Fruit fly (Drosophila melanogaster) whole organism, embryonic: ENCODE data around the gene Ir7g.
A peak's percentile ranks its signal among the peaks of the same experiment; 100 is the strongest.

Experiments used
- Adf1 ChIP-seq: fragments of 200-800 bp; sonication (Bioruptor generic); IDR thresholded peaks from 2 replicates; pipeline ENCODE4 v1.3.6; 2022; ENCODE audit warnings: missing biosample characterization, missing genetic modification characterization
- Asciz ChIP-seq: fragments of 200-800 bp; sonication (Bioruptor generic); optimal IDR thresholded peaks from 2 replicates; lab custom pipeline; 2017; ENCODE audit warnings: missing biosample characterization, mild to moderate bottlenecking, missing genetic modification characterization, missing genetic modification reagents
- B-H2 ChIP-seq: fragments of 200-800 bp; sonication (Bioruptor generic); optimal IDR thresholded peaks from 2 replicates; lab custom pipeline; 2018; ENCODE audit warnings: missing biosample characterization, mild to moderate bottlenecking, missing genetic modification characterization
- C15 ChIP-seq: fragments of 200-800 bp; sonication (Bioruptor generic); IDR thresholded peaks from 3 replicates; pipeline ENCODE4 v1.3.6; 2022; ENCODE audit warnings: missing biosample characterization, missing genetic modification characterization
- CG10209 ChIP-seq: fragments of 200-800 bp; sonication (Bioruptor generic); optimal IDR thresholded peaks from 3 replicates; lab custom pipeline; 2017; ENCODE audit warnings: missing biosample characterization, mild to moderate bottlenecking, missing genetic modification characterization, missing genetic modification reagents
- CG10274 ChIP-seq: fragments of 200-800 bp; sonication (Bioruptor generic); optimal IDR thresholded peaks from 3 replicates; lab custom pipeline; 2017; ENCODE audit warnings: missing biosample characterization, mild to moderate bottlenecking, missing genetic modification characterization
- CG10431 ChIP-seq: fragments of 200-800 bp; sonication (Bioruptor generic); optimal IDR thresholded peaks from 3 replicates; lab custom pipeline; 2018; ENCODE audit warnings: missing biosample characterization, mild to moderate bottlenecking, missing genetic modification characterization
- CG10462 ChIP-seq: fragments of 200-800 bp; sonication (Bioruptor generic); optimal IDR thresholded peaks from 2 replicates; lab custom pipeline; 2016; ENCODE audit warnings: missing biosample characterization, missing genetic modification characterization
- CG10543 ChIP-seq: fragments of 200-800 bp; sonication (Bioruptor generic); optimal IDR thresholded peaks from 3 replicates; lab custom pipeline; 2017; ENCODE audit warnings: missing biosample characterization, mild to moderate bottlenecking, missing genetic modification characterization, moderate library complexity
- CG10979 ChIP-seq: fragments of 200-800 bp; sonication (Bioruptor generic); optimal IDR thresholded peaks from 2 replicates; lab custom pipeline; 2018; ENCODE audit warnings: missing biosample characterization, mild to moderate bottlenecking, missing genetic modification characterization, moderate library complexity
- CG11398 ChIP-seq: fragments of 200-800 bp; sonication (Bioruptor generic); optimal IDR thresholded peaks from 2 replicates; lab custom pipeline; 2016; ENCODE audit warnings: missing biosample characterization, missing genetic modification characterization
- CG13123 ChIP-seq: fragments of 200-800 bp; sonication (Bioruptor generic); optimal IDR thresholded peaks from 2 replicates; lab custom pipeline; 2016; ENCODE audit warnings: missing biosample characterization, missing genetic modification characterization
- CG15601 ChIP-seq: fragments of 200-800 bp; sonication (Bioruptor generic); optimal IDR thresholded peaks from 3 replicates; lab custom pipeline; 2019; ENCODE audit warnings: missing biosample characterization, mild to moderate bottlenecking, missing genetic modification characterization, moderate library complexity
- CG1832 ChIP-seq: fragments of 200-800 bp; sonication (Bioruptor generic); optimal IDR thresholded peaks from 2 replicates; lab custom pipeline; 2017; ENCODE audit warnings: missing biosample characterization, mild to moderate bottlenecking, missing genetic modification characterization, inconsistent platforms
- CG18619 ChIP-seq: fragments of 200-800 bp; sonication (Bioruptor generic); optimal IDR thresholded peaks from 3 replicates; lab custom pipeline; 2017; ENCODE audit warnings: missing biosample characterization, mild to moderate bottlenecking, missing genetic modification characterization
- CG18764 ChIP-seq: fragments of 200-800 bp; sonication (Bioruptor generic); optimal IDR thresholded peaks from 3 replicates; lab custom pipeline; 2016; ENCODE audit warnings: missing biosample characterization, missing genetic modification characterization
- CG2116 ChIP-seq: fragments of 200-800 bp; sonication (Bioruptor generic); optimal IDR thresholded peaks from 3 replicates; lab custom pipeline; 2018; ENCODE audit warnings: missing biosample characterization, mild to moderate bottlenecking, missing genetic modification characterization
- CG2129 ChIP-seq: fragments of 200-800 bp; sonication (Bioruptor generic); IDR thresholded peaks from 2 replicates; pipeline ENCODE4 v1.3.6; 2022; ENCODE audit warnings: missing biosample characterization, missing genetic modification characterization; ENCODE audit not compliant: partially characterized antibody
- CG34422 ChIP-seq: fragments of 200-800 bp; sonication (Bioruptor generic); IDR thresholded peaks from 3 replicates; pipeline ENCODE4 v1.3.6; 2022; ENCODE audit warnings: missing biosample characterization, missing genetic modification characterization
- CG4328 ChIP-seq: fragments of 200-800 bp; sonication (Bioruptor generic); optimal IDR thresholded peaks from 3 replicates; lab custom pipeline; 2017; ENCODE audit warnings: missing biosample characterization, missing genetic modification reagents, missing genetic modification characterization
- CG6254 ChIP-seq: fragments of 200-800 bp; sonication (Bioruptor generic); optimal IDR thresholded peaks from 3 replicates; lab custom pipeline; 2017; ENCODE audit warnings: mild to moderate bottlenecking, missing biosample characterization, missing genetic modification reagents, missing genetic modification characterization
- CG6854 ChIP-seq: fragments of 200-800 bp; sonication (Bioruptor generic); optimal IDR thresholded peaks from 3 replicates; lab custom pipeline; 2017; ENCODE audit warnings: missing biosample characterization, mild to moderate bottlenecking, missing genetic modification characterization
- CG7556 ChIP-seq: fragments of 200-800 bp; sonication (Bioruptor generic); optimal IDR thresholded peaks from 2 replicates; lab custom pipeline; 2017; ENCODE audit warnings: missing biosample characterization, mild to moderate bottlenecking, missing genetic modification characterization
- CG9932 ChIP-seq: fragments of 200-800 bp; sonication (Bioruptor generic); IDR thresholded peaks from 2 replicates; pipeline ENCODE4 v1.3.6; 2022; ENCODE audit warnings: missing biosample characterization, missing genetic modification characterization
- D ChIP-seq, 2 experiments: fragments of 200-800 bp in 1 of 2; fragments of >200 bp in 1 of 2; sonication (Bioruptor generic) in 1 of 2; optimal IDR thresholded peaks; 2 replicates in 1 of 2; 3 replicates in 1 of 2; lab custom pipeline; 2017; ENCODE audit warnings: mild to moderate bottlenecking in 1 of 2, missing biosample characterization in 1 of 2, missing genetic modification characterization in 1 of 2, missing genetic modification reagents in 1 of 2
- NC2β ChIP-seq: fragments of 200-800 bp; sonication (Bioruptor generic); optimal IDR thresholded peaks from 2 replicates; lab custom pipeline; 2016; ENCODE audit warnings: missing biosample characterization, missing genetic modification characterization
- NfI ChIP-seq: fragments of 200-800 bp; sonication (Bioruptor generic); optimal IDR thresholded peaks from 3 replicates; lab custom pipeline; 2018; ENCODE audit warnings: missing biosample characterization, mild to moderate bottlenecking, missing genetic modification characterization, moderate library complexity
- Opbp ChIP-seq: fragments of 200-800 bp; sonication (Bioruptor generic); IDR thresholded peaks from 3 replicates; pipeline ENCODE4 v1.3.6; 2022; ENCODE audit warnings: missing biosample characterization, missing genetic modification characterization; ENCODE audit not compliant: partially characterized antibody
- Rfx ChIP-seq: fragments of 200-800 bp; sonication (Bioruptor generic); IDR thresholded peaks from 2 replicates; pipeline ENCODE4 v1.3.6; 2022; ENCODE audit warnings: missing biosample characterization, missing genetic modification characterization
- Ssrp ChIP-seq: fragments of 200-800 bp; sonication (Bioruptor generic); optimal IDR thresholded peaks from 2 replicates; lab custom pipeline; 2018; ENCODE audit warnings: missing biosample characterization, mild to moderate bottlenecking, missing genetic modification characterization, moderate library complexity
- YL-1 ChIP-seq: fragments of 200-800 bp; sonication (Bioruptor generic); optimal IDR thresholded peaks from 3 replicates; lab custom pipeline; 2017; ENCODE audit warnings: missing biosample characterization, mild to moderate bottlenecking, missing genetic modification characterization
- abd-A ChIP-seq: fragments of 200-800 bp; sonication (Bioruptor generic); optimal IDR thresholded peaks from 3 replicates; lab custom pipeline; 2019; ENCODE audit warnings: missing biosample characterization, mild to moderate bottlenecking, missing genetic modification characterization, moderate library complexity
- al ChIP-seq: fragments of 200-800 bp; sonication (Bioruptor generic); IDR thresholded peaks from 2 replicates; pipeline ENCODE4 v1.3.6; 2022; ENCODE audit warnings: missing biosample characterization, missing genetic modification characterization
- amos ChIP-seq: fragments of 200-800 bp; sonication (Bioruptor generic); IDR thresholded peaks from 2 replicates; pipeline ENCODE4 v1.3.6; 2022; ENCODE audit warnings: missing biosample characterization, missing genetic modification characterization; ENCODE audit not compliant: partially characterized antibody
- bbx ChIP-seq: fragments of 200-800 bp; sonication (Bioruptor generic); IDR thresholded peaks from 2 replicates; pipeline ENCODE4 v1.3.6; 2022; ENCODE audit warnings: missing biosample characterization, missing genetic modification characterization; ENCODE audit not compliant: partially characterized antibody
- chif ChIP-seq, 2 experiments: fragments of 200-800 bp; sonication (Bioruptor generic); optimal IDR thresholded peaks; 3 replicates each; lab custom pipeline; 2016; ENCODE audit warnings: missing biosample characterization in 2 of 2, missing genetic modification characterization in 2 of 2
- cwo ChIP-seq: fragments of 200-800 bp; sonication (Bioruptor generic); optimal IDR thresholded peaks from 3 replicates; lab custom pipeline; 2017; ENCODE audit warnings: missing biosample characterization, missing genetic modification characterization, mild to moderate bottlenecking, moderate library complexity, missing genetic modification reagents
- da ChIP-seq: fragments of 200-800 bp; sonication (Bioruptor generic); optimal IDR thresholded peaks from 2 replicates; lab custom pipeline; 2016; ENCODE audit warnings: missing biosample characterization, missing genetic modification characterization
- ftz-f1 ChIP-seq: fragments of 200-800 bp; sonication (Bioruptor generic); optimal IDR thresholded peaks from 2 replicates; lab custom pipeline; 2016; ENCODE audit warnings: missing biosample characterization, missing genetic modification characterization
- hkb ChIP-seq, 2 experiments: fragments of 200-800 bp in 1 of 2; fragments of >200 bp in 1 of 2; sonication (Bioruptor generic) in 1 of 2; IDR thresholded peaks in 1 of 2; optimal IDR thresholded peaks in 1 of 2; 2 replicates each; pipeline versions ENCODE4 v1.3.6 to Lab custom; 2017 to 2022; ENCODE audit warnings: missing biosample characterization in 1 of 2, missing genetic modification characterization in 1 of 2
- mld ChIP-seq: fragments of 200-800 bp; sonication (Bioruptor generic); IDR thresholded peaks from 3 replicates; pipeline ENCODE4 v1.3.6; 2022; ENCODE audit warnings: missing biosample characterization, missing genetic modification characterization; ENCODE audit not compliant: partially characterized antibody
- pum ChIP-seq: fragments of 200-800 bp; sonication (Bioruptor generic); optimal IDR thresholded peaks from 2 replicates; lab custom pipeline; 2016; ENCODE audit warnings: missing biosample characterization, missing genetic modification characterization
- stc ChIP-seq: fragments of 200-800 bp; sonication (Bioruptor generic); IDR thresholded peaks from 2 replicates; pipeline ENCODE4 v1.3.6; 2022; ENCODE audit warnings: missing biosample characterization, missing genetic modification characterization
- wek ChIP-seq: fragments of 200-800 bp; sonication (Bioruptor generic); optimal IDR thresholded peaks from 3 replicates; lab custom pipeline; 2018; ENCODE audit warnings: missing biosample characterization, mild to moderate bottlenecking, missing genetic modification characterization, moderate library complexity
- yki ChIP-seq: fragments of >200 bp; optimal IDR thresholded peaks from 3 replicates; lab custom pipeline; 2018
- zf30C ChIP-seq: fragments of 200-800 bp; sonication (Bioruptor generic); optimal IDR thresholded peaks from 3 replicates; lab custom pipeline; 2018; ENCODE audit warnings: missing biosample characterization, mild to moderate bottlenecking, missing genetic modification characterization

Gene Ir7g

dm6 chrX:7908239-7909068 is 24.0 kb downstream of the Ir7g start, which contains the start of the genes dpr14 and spidey (continued):
- TF ChIP-seq CG11398, result peak; percentile 81
- TF ChIP-seq NfI (GFP tag; lab: Kevin White, UChicago), result peak; percentile 91
- no peak for TF ChIP-seq D (optimal IDR thresholded peaks at IDR 0.05; lab: Kevin White, UChicago)
- peak; percentile 86 for TF ChIP-seq D (GFP tag; optimal IDR thresholded peaks at IDR 0.05; lab: Kevin White, UChicago)
- TF ChIP-seq CG15601 (tag; lab: Kevin White, UChicago), result peak; percentile 84
- 0 out of 3 replicates have a peak, but pooled peaks have one; percentile 7 for TF ChIP-seq Opbp (GFP tag; lab: Robert Waterston, UW)
- peak; percentile 66 for TF ChIP-seq CG2116 (GFP tag; lab: Kevin White, UChicago)
- peak; percentile 87 for TF ChIP-seq CG6854 (GFP tag; lab: Kevin White, UChicago)
- peak; percentile 91 for TF ChIP-seq CG34422 (GFP tag; lab: Robert Waterston, UW)
- peak; percentile 87 for TF ChIP-seq CG4328
- TF ChIP-seq CG10274 (GFP tag; lab: Kevin White, UChicago), result peak; percentile 69
- peak; percentile 51 for TF ChIP-seq CG13123
- TF ChIP-seq CG18764 (GFP tag; lab: Kevin White, UChicago), result peak; percentile 77
- peak; percentile 91 for TF ChIP-seq CG9932
- peak; percentile 87 for TF ChIP-seq CG10979
- TF ChIP-seq C15 (GFP tag; lab: Robert Waterston, UW), result peak; percentile 71; the same call in 1 of the 3 replicates
- TF ChIP-seq amos, result peak; percentile 22; the same call in 1 of the 2 replicates
- TF ChIP-seq pum (GFP tag; lab: Kevin White, UChicago), result peak; percentile 82
- peak; percentile 80 to 87 for TF ChIP-seq chif (GFP tag; optimal IDR thresholded peaks at IDR 0.05; lab: Kevin White, UChicago)
- TF ChIP-seq CG7556 (GFP tag; lab: Kevin White, UChicago), result peak; percentile 90
- TF ChIP-seq Asciz, result peak; percentile 77
- TF ChIP-seq CG10543 (GFP tag; lab: Kevin White, UChicago), result peak; percentile 95
- no peak for TF ChIP-seq hkb (optimal IDR thresholded peaks at IDR 0.05; lab: Kevin White, UChicago)
- TF ChIP-seq hkb (GFP tag; IDR thresholded peaks at IDR 0.05; lab: Robert Waterston, UW), result peak; percentile 94
- TF ChIP-seq CG10431, result peak; percentile 75
- peak; percentile 83 for TF ChIP-seq NC2β (GFP tag; lab: Kevin White, UChicago)
- no peak for TF ChIP-seq CG2129 (GFP tag; lab: Robert Waterston, UW)
- peak; percentile 78 for TF ChIP-seq Ssrp
- TF ChIP-seq CG10209 (GFP tag; lab: Kevin White, UChicago), result peak; percentile 89
- peak; percentile 90 for TF ChIP-seq CG18619 (GFP tag; lab: Kevin White, UChicago)
- no peak for TF ChIP-seq bbx (GFP tag; lab: Robert Waterston, UW)
- peak; percentile 94 for TF ChIP-seq Rfx (GFP tag; lab: Robert Waterston, UW)
- peak; percentile 63 for TF ChIP-seq da
- peak; percentile 71 for TF ChIP-seq wek (GFP tag; lab: Kevin White, UChicago)
- peak; percentile 92 for TF ChIP-seq abd-A (tag; lab: Kevin White, UChicago)
- peak; percentile 86 for TF ChIP-seq stc (GFP tag; lab: Robert Waterston, UW)
- TF ChIP-seq al, result peak; percentile 88
- TF ChIP-seq CG10462 (GFP tag; lab: Kevin White, UChicago), result peak; percentile 62
- peak; percentile 90 for TF ChIP-seq B-H2 (GFP tag; lab: Kevin White, UChicago)
- no peak for TF ChIP-seq mld (GFP tag; lab: Robert Waterston, UW)
- peak; percentile 88 for TF ChIP-seq YL-1 (GFP tag; lab: Kevin White, UChicago)
- peak; percentile 87 for TF ChIP-seq cwo (GFP tag; lab: Kevin White, UChicago)
- no peak for TF ChIP-seq zf30C (GFP tag; lab: Kevin White, UChicago)
- TF ChIP-seq yki (lab: Kevin White, UChicago), result no peak
- TF ChIP-seq CG6254 (GFP tag; lab: Kevin White, UChicago), result peak; percentile 79
- TF ChIP-seq CG1832, result no peak
- TF ChIP-seq Adf1, result peak; percentile 83; the same call in 1 of the 2 replicates
- TF ChIP-seq ftz-f1 (GFP tag; lab: Kevin White, UChicago), result peak; percentile 28
